Fruit fly (Drosophila melanogaster): ENCODE measurements around the gene CG13023.

Gene CG13023

dm6 chr3L:16881097-16881496, 46.1 kb downstream of the CG13023 start (continued):
- no peak for TF ChIP-seq ci (GFP tag; IDR thresholded peaks at IDR 0.05)
- peak; percentile 41; the same call in 1 of the 2 replicates for TF ChIP-seq CG9932 (GFP tag; IDR thresholded peaks at IDR 0.05)
- no peak for TF ChIP-seq Elba2 (GFP tag; optimal IDR thresholded peaks at IDR 0.05)
- no peak for TF ChIP-seq CG14014 (GFP tag; IDR thresholded peaks at IDR 0.05)
- TF ChIP-seq CG9727 (GFP tag; optimal IDR thresholded peaks at IDR 0.05), result no peak
- no peak for TF ChIP-seq Hand (GFP tag; optimal IDR thresholded peaks at IDR 0.05)
- TF ChIP-seq sug (tag; optimal IDR thresholded peaks at IDR 0.05), result no peak
- peak; percentile 33 for TF ChIP-seq CG2120 (GFP tag; optimal IDR thresholded peaks at IDR 0.05)
- TF ChIP-seq jumu (GFP tag; optimal IDR thresholded peaks at IDR 0.05), result no peak
- no peak for TF ChIP-seq dimm (GFP tag; IDR thresholded peaks at IDR 0.05)
- TF ChIP-seq CG12155 (GFP tag; optimal IDR thresholded peaks at IDR 0.05), result no peak
- TF ChIP-seq salm (tag; optimal IDR thresholded peaks at IDR 0.05), result no peak
- peak; percentile 0 for TF ChIP-seq CG18262 (tag; optimal IDR thresholded peaks at IDR 0.05)
- 0 out of 3 replicates have a peak, but pooled peaks have one; percentile 22 for TF ChIP-seq CG17361 (GFP tag; IDR thresholded peaks at IDR 0.05)
- no peak for TF ChIP-seq gcm (GFP tag; optimal IDR thresholded peaks at IDR 0.05)
- no peak for TF ChIP-seq CG17328 (GFP tag; IDR thresholded peaks at IDR 0.05)
- TF ChIP-seq Gug (GFP tag; IDR thresholded peaks at IDR 0.05), result no peak
- peak; percentile 51 for TF ChIP-seq CG11504 (tag; optimal IDR thresholded peaks at IDR 0.05)
- TF ChIP-seq Deaf1 (tag; optimal IDR thresholded peaks at IDR 0.05), result no peak
- TF ChIP-seq D19B (GFP tag; optimal IDR thresholded peaks at IDR 0.05), result peak; percentile 64
- no peak for TF ChIP-seq CG1792 (GFP tag; optimal IDR thresholded peaks at IDR 0.05)
- TF ChIP-seq Dbx (GFP tag; IDR thresholded peaks at IDR 0.05), result no peak
- TF ChIP-seq CG32532 (GFP tag; IDR thresholded peaks at IDR 0.05), result peak; percentile 15; the same call in 1 of the 2 replicates
- peak; percentile 31 for TF ChIP-seq PHDP (tag; optimal IDR thresholded peaks at IDR 0.05)
- TF ChIP-seq D19A (tag; optimal IDR thresholded peaks at IDR 0.05), result no peak
- peak; percentile 2 for TF ChIP-seq Sox102F (GFP tag; optimal IDR thresholded peaks at IDR 0.05)
- TF ChIP-seq Rfx (GFP tag; IDR thresholded peaks at IDR 0.05), result 0 out of 2 replicates have a peak, but pooled peaks have one; percentile 16
- peak; percentile 11 for TF ChIP-seq CG2712 (tag; optimal IDR thresholded peaks at IDR 0.05)

dm6 chr3L:16878830-16879536, 48.3 kb downstream of the CG13023 start:
- TF ChIP-seq tll (GFP tag; optimal IDR thresholded peaks at IDR 0.05), result no peak
- peak; percentile 1 for TF ChIP-seq Med (GFP tag)
- TF ChIP-seq sr (GFP tag; IDR thresholded peaks at IDR 0.05), result peak; percentile 90
- TF ChIP-seq CG31224 (GFP tag; IDR thresholded peaks at IDR 0.05), result peak; percentile 77
- TF ChIP-seq chinmo (GFP tag; IDR thresholded peaks at IDR 0.05; ENCODE audit: partially characterized antibody), result 0 out of 4 replicates have a peak, but pooled peaks have one; percentile 31

dm6 chr3L:16876785-16877468, 50.3 kb downstream of the CG13023 start, which contains the start of gene CG32170:
CG32170 (plus strand) TSS chr3L:16877309.
- TF ChIP-seq eyg (GFP tag; optimal IDR thresholded peaks at IDR 0.05) (no peak), CG10543 (GFP tag; optimal IDR thresholded peaks at IDR 0.05) (peak; percentile 60), ato (GFP tag; IDR thresholded peaks at IDR 0.05; ENCODE audit: partially characterized antibody) (no peak), fd102C (GFP tag; optimal IDR thresholded peaks at IDR 0.05) (no peak), Spps (tag; optimal IDR thresholded peaks at IDR 0.05) (no peak), chm (GFP tag; IDR thresholded peaks at IDR 0.05) (no peak), Pdp1 (GFP tag; optimal IDR thresholded peaks at IDR 0.05) (peak in 1 of 2 experiments; percentile 22), CG3847 (GFP tag; IDR thresholded peaks at IDR 0.05) (no peak), CG6791 (GFP tag; IDR thresholded peaks at IDR 0.05; ENCODE audit: partially characterized antibody) (no peak), az2 (GFP tag; optimal IDR thresholded peaks at IDR 0.05) (no peak), CG13296 (GFP tag; optimal IDR thresholded peaks at IDR 0.05) (no peak), CG2116 (GFP tag; optimal IDR thresholded peaks at IDR 0.05) (no peak), CG8089 (GFP tag; optimal IDR thresholded peaks at IDR 0.05) (no peak), zfh1 (GFP tag; IDR thresholded peaks at IDR 0.05) (no peak), sob (GFP tag; IDR thresholded peaks at IDR 0.05) (peak; percentile 10; the same call in 1 of the 2 replicates)
